Worm (Caenorhabditis elegans) whole organism, midembryonic: Measurements from ENCODE around the gene Y32H12A.7.

Source experiments
- T22C8.4 ChIP-seq: fragments of 200-800 bp; sonication (Bioruptor generic); IDR thresholded peaks from 2 replicates; pipeline ENCODE4 v1.3.6; 2022; ENCODE audit warnings: missing genetic modification characterization, missing compliant biosample characterization
- cog-1 ChIP-seq: sonication (generic microtip); optimal IDR thresholded peaks from 2 replicates; lab custom pipeline; 2016; ENCODE audit warnings: missing genetic modification characterization, missing compliant biosample characterization
- flt-1 ChIP-seq: fragments of 200-800 bp; sonication (Bioruptor generic); IDR thresholded peaks from 2 replicates; pipeline ENCODE4 v1.3.6; 2022; ENCODE audit warnings: missing genetic modification characterization, missing compliant biosample characterization
- klf-2 ChIP-seq: fragments of 200-800 bp; sonication (Bioruptor generic); conservative IDR thresholded peaks from 2 replicates; pipeline ENCODE4 v1.3.6; 2022; ENCODE audit warnings: missing genetic modification reagents, missing genetic modification characterization, missing compliant biosample characterization
- med-1 ChIP-seq: sonication (generic microtip); optimal IDR thresholded peaks from 2 replicates; lab custom pipeline; 2017; ENCODE audit warnings: missing genetic modification characterization, mild to moderate bottlenecking, missing compliant biosample characterization, antibody characterized with exemption, missing genetic modification reagents; ENCODE audit not compliant: insufficient read depth
- ref-1 ChIP-seq: fragments of 200-800 bp; sonication (Bioruptor generic); conservative IDR thresholded peaks from 2 replicates; pipeline ENCODE4 v1.3.6; 2022; ENCODE audit warnings: missing genetic modification reagents, missing genetic modification characterization, missing compliant biosample characterization
- tab-1 ChIP-seq: fragments of 200-800 bp; sonication (Bioruptor generic); IDR thresholded peaks from 2 replicates; pipeline ENCODE4 v1.3.6; 2022; ENCODE audit warnings: missing genetic modification characterization, missing compliant biosample characterization
- ztf-23 ChIP-seq: fragments of 200-800 bp; sonication (Bioruptor generic); IDR thresholded peaks from 2 replicates; pipeline ENCODE4 v1.3.6; 2022; ENCODE audit warnings: missing genetic modification reagents, missing genetic modification characterization, missing compliant biosample characterization
- ztf-29 ChIP-seq: fragments of 200-800 bp; sonication (Bioruptor generic); IDR thresholded peaks from 2 replicates; pipeline ENCODE4 v1.3.6; 2022; ENCODE audit warnings: missing genetic modification reagents, missing genetic modification characterization, missing compliant biosample characterization

The Y32H12A.7 gene

DNA sequence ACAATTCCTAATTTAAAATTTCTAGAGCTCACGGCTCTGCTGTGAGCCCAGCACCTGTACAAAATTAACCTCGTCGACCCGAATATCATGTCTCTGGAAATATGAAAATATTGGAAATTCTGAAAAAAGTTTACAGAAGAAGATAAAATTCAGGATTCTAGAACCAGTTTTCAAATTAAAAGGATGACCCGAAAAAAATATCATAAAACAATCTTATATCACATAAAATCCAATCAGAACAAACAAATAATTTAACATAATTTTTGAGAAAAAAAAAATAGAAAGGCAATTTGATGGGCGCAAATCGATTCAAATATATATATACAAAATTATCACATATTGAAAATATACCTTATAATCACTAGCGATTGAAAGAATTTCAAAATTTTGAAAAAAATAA is at the start of gene Y32H12A.7:
Gene Y32H12A.7 (minus strand): TSS at position 101 of the 400 bp plus-strand sequence.
- TF ChIP-seq flt-1 = no peak
- no peak for TF ChIP-seq tab-1 (GFP tag; lab: Robert Waterston, UW)
- no peak for TF ChIP-seq ztf-23 (GFP tag; lab: Robert Waterston, UW)
- no peak for TF ChIP-seq klf-2 (GFP tag; lab: Robert Waterston, UW)
- TF ChIP-seq ref-1 (GFP tag; lab: Robert Waterston, UW) = no peak
- TF ChIP-seq med-1 = no peak
- TF ChIP-seq ztf-29 (GFP tag; lab: Robert Waterston, UW) = no peak
- no peak for TF ChIP-seq T22C8.4 (GFP tag; lab: Robert Waterston, UW)
- no peak for TF ChIP-seq cog-1

ce11 chrIII:5427096-5427495 is 41.9 kb upstream of the Y32H12A.7 start:
- no peak for TF ChIP-seq cog-1
- TF ChIP-seq med-1 = no peak
- no peak for TF ChIP-seq klf-2 (GFP tag; lab: Robert Waterston, UW)
- TF ChIP-seq ztf-23 (GFP tag; lab: Robert Waterston, UW) = no peak
- TF ChIP-seq ref-1 (GFP tag; lab: Robert Waterston, UW) = no peak
- TF ChIP-seq T22C8.4 (GFP tag; lab: Robert Waterston, UW) = no peak
- TF ChIP-seq tab-1 (GFP tag; lab: Robert Waterston, UW) = no peak
- no peak for TF ChIP-seq ztf-29 (GFP tag; lab: Robert Waterston, UW)
- no peak for TF ChIP-seq flt-1

ce11 chrIII:5424363-5424762 is 39.1 kb upstream of the Y32H12A.7 start:
- no peak for TF ChIP-seq klf-2 (GFP tag; lab: Robert Waterston, UW)
- TF ChIP-seq ref-1 (GFP tag; lab: Robert Waterston, UW) = no peak
- no peak for TF ChIP-seq T22C8.4 (GFP tag; lab: Robert Waterston, UW)
- no peak for TF ChIP-seq med-1
- no peak for TF ChIP-seq ztf-23 (GFP tag; lab: Robert Waterston, UW)
- TF ChIP-seq tab-1 (GFP tag; lab: Robert Waterston, UW) = no peak
- TF ChIP-seq cog-1 = no peak
- no peak for TF ChIP-seq ztf-29 (GFP tag; lab: Robert Waterston, UW)
- no peak for TF ChIP-seq flt-1

- TF ChIP-seq cog-1 = no peak
- TF ChIP-seq tab-1 (GFP tag; lab: Robert Waterston, UW) = no peak
- TF ChIP-seq klf-2 (GFP tag; lab: Robert Waterston, UW) = no peak
- no peak for TF ChIP-seq med-1
- no peak for TF ChIP-seq ztf-23 (GFP tag; lab: Robert Waterston, UW)
- TF ChIP-seq ztf-29 (GFP tag; lab: Robert Waterston, UW) = no peak
- TF ChIP-seq ref-1 (GFP tag; lab: Robert Waterston, UW) = no peak
- no peak for TF ChIP-seq T22C8.4 (GFP tag; lab: Robert Waterston, UW)
- TF ChIP-seq flt-1 = no peak
These were observed 38.5 kb upstream of the Y32H12A.7 start, which contains the start of gene dnj-24 for ce11 chrIII:5423665-5424133. dnj-24 (minus strand) TSS chrIII:5424083.

DNA sequence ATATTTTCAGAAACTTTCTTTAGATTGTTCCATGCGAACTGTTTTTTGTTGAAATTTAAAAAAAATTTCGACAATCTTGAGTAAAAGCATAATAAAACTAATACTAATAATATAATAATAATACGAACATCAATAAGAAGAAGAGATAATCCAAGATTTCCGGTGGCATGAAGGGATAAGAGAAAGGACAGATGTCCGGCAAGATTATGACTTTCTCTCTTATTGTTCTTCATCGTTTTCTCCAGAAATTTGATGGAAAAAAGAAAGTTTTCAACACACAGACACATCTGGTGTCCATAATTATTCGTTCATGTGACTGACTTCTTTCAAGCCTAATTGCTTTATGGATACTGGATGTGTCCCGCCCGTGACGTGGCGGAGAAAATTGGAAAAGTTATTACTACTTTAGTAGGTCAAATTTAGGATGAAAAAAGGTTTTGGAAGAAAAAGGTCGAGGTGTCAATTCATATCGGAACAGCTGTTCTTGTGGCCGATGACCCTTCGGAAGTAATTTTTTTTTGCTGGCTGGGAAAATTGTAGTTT is 37.4 kb upstream of the Y32H12A.7 start:
- no peak for TF ChIP-seq ref-1 (GFP tag; lab: Robert Waterston, UW)
- TF ChIP-seq ztf-29 (GFP tag; lab: Robert Waterston, UW) = no peak

DNA sequence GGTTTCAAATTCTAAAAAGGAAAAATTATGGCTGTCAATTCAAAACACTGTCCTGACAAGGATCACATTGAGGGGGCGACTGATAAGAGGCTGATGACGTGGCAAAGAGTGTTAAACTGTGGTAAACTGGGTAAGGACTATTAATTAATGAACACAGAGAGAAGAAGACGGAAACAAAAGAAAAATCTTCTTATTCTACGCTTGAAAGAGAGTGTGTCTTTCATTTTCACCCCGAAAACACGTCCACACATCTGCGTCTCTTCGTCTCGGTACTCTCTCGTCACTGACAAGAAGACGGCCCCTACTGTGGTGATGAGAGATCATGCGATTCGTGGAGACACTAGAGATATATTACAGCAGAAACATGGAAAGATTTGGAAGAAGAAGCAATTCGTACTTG is 36.2 kb upstream of the Y32H12A.7 start:
- TF ChIP-seq T22C8.4 (GFP tag; lab: Robert Waterston, UW) (no peak), ztf-23 (GFP tag; lab: Robert Waterston, UW) (no peak), med-1 (no peak), flt-1 (no peak), tab-1 (GFP tag; lab: Robert Waterston, UW) (no peak), ref-1 (GFP tag; lab: Robert Waterston, UW) (no peak), ztf-29 (GFP tag; lab: Robert Waterston, UW) (no peak), klf-2 (GFP tag; lab: Robert Waterston, UW) (no peak), cog-1 (no peak)

- no peak for TF ChIP-seq ref-1 (GFP tag; lab: Robert Waterston, UW)
- no peak for TF ChIP-seq T22C8.4 (GFP tag; lab: Robert Waterston, UW)
- no peak for TF ChIP-seq ztf-23 (GFP tag; lab: Robert Waterston, UW)
- no peak for TF ChIP-seq med-1
These were observed 35.1 kb upstream of the Y32H12A.7 start for ce11 chrIII:5420276-5420675.

ce11 chrIII:5419527-5419926 is 34.3 kb upstream of the Y32H12A.7 start:
- TF ChIP-seq med-1 (no peak), ztf-23 (GFP tag; lab: Robert Waterston, UW) (no peak), tab-1 (GFP tag; lab: Robert Waterston, UW) (no peak), T22C8.4 (GFP tag; lab: Robert Waterston, UW) (no peak), cog-1 (no peak), ztf-29 (GFP tag; lab: Robert Waterston, UW) (no peak)

DNA sequence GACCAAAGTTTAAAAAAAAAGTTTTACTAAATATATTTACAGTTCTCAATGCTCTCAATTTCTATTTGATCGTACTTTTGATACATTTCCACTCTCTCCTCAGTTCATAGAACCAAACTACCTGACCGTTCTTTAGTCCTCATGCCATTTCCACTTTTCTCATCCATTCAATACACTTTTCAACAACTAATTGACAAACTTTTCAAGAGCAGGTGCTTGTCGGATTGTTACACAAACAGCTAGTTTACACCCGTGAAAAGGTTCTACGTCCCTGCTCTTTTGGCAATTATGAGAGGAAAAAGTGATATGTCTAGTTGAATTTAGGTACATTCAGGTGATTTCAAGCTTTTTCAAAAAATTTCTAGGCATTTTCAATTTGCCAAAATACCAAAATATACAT is 32.7 kb upstream of the Y32H12A.7 start:
- TF ChIP-seq med-1 (no peak), T22C8.4 (GFP tag; lab: Robert Waterston, UW) (no peak), ztf-29 (GFP tag; lab: Robert Waterston, UW) (no peak), ztf-23 (GFP tag; lab: Robert Waterston, UW) (no peak), cog-1 (no peak), klf-2 (GFP tag; lab: Robert Waterston, UW) (no peak), flt-1 (no peak), tab-1 (GFP tag; lab: Robert Waterston, UW) (no peak), ref-1 (GFP tag; lab: Robert Waterston, UW) (no peak)

DNA sequence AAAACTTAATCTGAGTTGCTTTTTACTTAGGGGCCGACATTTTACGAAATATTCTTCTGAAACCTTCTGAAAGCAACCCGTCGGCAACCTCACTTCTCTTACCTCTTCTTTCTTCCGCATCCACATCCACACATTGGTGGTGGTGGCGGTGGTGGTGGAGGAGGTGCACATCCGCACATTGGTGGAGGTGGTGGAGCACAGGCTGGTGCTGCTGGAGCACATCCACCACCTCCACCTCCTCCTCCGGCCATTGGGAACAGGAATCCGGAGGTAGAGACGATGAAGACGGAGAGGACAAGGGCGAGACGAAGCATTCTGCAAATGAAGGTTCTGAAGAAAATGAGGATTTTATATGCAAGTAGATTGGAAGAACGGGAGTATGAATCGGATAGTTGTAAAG is 28.5 kb upstream of the Y32H12A.7 start, which contains the start of gene grl-22:
Gene grl-22 (minus strand): TSS at position 332 of the 400 bp plus-strand sequence.
- TF ChIP-seq ztf-29 (GFP tag; lab: Robert Waterston, UW) = no peak
- TF ChIP-seq ztf-23 (GFP tag; lab: Robert Waterston, UW) = no peak
- TF ChIP-seq T22C8.4 (GFP tag; lab: Robert Waterston, UW) = no peak
- TF ChIP-seq cog-1 = no peak
- TF ChIP-seq med-1 = no peak
- no peak for TF ChIP-seq tab-1 (GFP tag; lab: Robert Waterston, UW)
- TF ChIP-seq ref-1 (GFP tag; lab: Robert Waterston, UW) = no peak
- no peak for TF ChIP-seq flt-1
- TF ChIP-seq klf-2 (GFP tag; lab: Robert Waterston, UW) = no peak
